Worm (Caenorhabditis elegans) whole organism, L1 larva: ENCODE measurements around the gene F01D5.6.

Experiments
- ama-1 ChIP-seq: fragments of 150-350 bp; optimal IDR thresholded peaks from 2 replicates; lab custom pipeline; 2014
- nhr-28 ChIP-seq: fragments of 150-350 bp; optimal IDR thresholded peaks from 2 replicates; lab custom pipeline; 2014; ENCODE audit warnings: missing biosample characterization, missing genetic modification characterization
- unc-98 ChIP-seq: fragments of 200-800 bp; sonication (Bioruptor generic); IDR thresholded peaks from 2 replicates; pipeline ENCODE4 v1.3.6; 2022; ENCODE audit warnings: missing genetic modification characterization, missing compliant biosample characterization

ce11 chrII:14046491-14046890 lies 40.2 kb downstream of the F01D5.6 start:
- TF ChIP-seq unc-98 (GFP tag; lab: Robert Waterston, UW), result no peak
- TF ChIP-seq ama-1 (lab: Kevin White, UChicago), result no peak
- TF ChIP-seq nhr-28, result no peak
